Worm (Caenorhabditis elegans) whole organism, dauer: ENCODE measurements around the gene mcp-1.

Source experiments
- unc-62 ChIP-seq: sonication (generic microtip); optimal IDR thresholded peaks from 2 replicates; lab custom pipeline; 2017; ENCODE audit warnings: missing biosample characterization, missing genetic modification reagents, missing genetic modification characterization

mcp-1 gene

ce11 chrV:5961516-5961915 is at the start of gene mcp-1:
Gene mcp-1 (plus strand): TSS chrV:5961807.
- no peak for TF ChIP-seq unc-62 (GFP tag; lab: Kevin White, UChicago)

- TF ChIP-seq unc-62 (GFP tag; lab: Kevin White, UChicago), result no peak
These were observed 49.2 kb upstream of the mcp-1 start, which contains the start of gene C04E6.13 for ce11 chrV:5912426-5912825. Gene C04E6.13 (plus strand): TSS chrV:5912726.

- TF ChIP-seq unc-62 (GFP tag; lab: Kevin White, UChicago), result no peak
These were observed 44.7 kb upstream of the mcp-1 start for ce11 chrV:5916862-5917261.

ce11 chrV:5917707-5918106 is 43.9 kb upstream of the mcp-1 start, which contains the start of gene lrpr-1:
Gene lrpr-1 (minus strand): TSS chrV:5917891.
- TF ChIP-seq unc-62 (GFP tag; lab: Kevin White, UChicago), result no peak

ce11 chrV:5919887-5920286 is 41.7 kb upstream of the mcp-1 start, which contains the start of gene C04E6.12:
Gene C04E6.12 (minus strand): TSS chrV:5919987.
- TF ChIP-seq unc-62 (GFP tag; lab: Kevin White, UChicago), result no peak

- no peak for TF ChIP-seq unc-62 (GFP tag; lab: Kevin White, UChicago)
These were observed 39.8 kb upstream of the mcp-1 start for ce11 chrV:5921761-5922160.

- TF ChIP-seq unc-62 (GFP tag; lab: Kevin White, UChicago), result no peak
These were observed 39.4 kb upstream of the mcp-1 start, which contains the start of gene srsx-18 for ce11 chrV:5922236-5922635. Gene srsx-18 (plus strand): TSS chrV:5922536.

ce11 chrV:5927347-5927746 is 34.3 kb upstream of the mcp-1 start, which contains the start of gene srsx-17:
Gene srsx-17 (plus strand): TSS chrV:5927647.
- TF ChIP-seq unc-62 (GFP tag; lab: Kevin White, UChicago), result no peak

ce11 chrV:5928006-5928405 is 33.6 kb upstream of the mcp-1 start:
- no peak for TF ChIP-seq unc-62 (GFP tag; lab: Kevin White, UChicago)

ce11 chrV:5930588-5930987 is 31.0 kb upstream of the mcp-1 start, which contains the start of gene galt-1:
Gene galt-1 (plus strand): TSS chrV:5930905.
- no peak for TF ChIP-seq unc-62 (GFP tag; lab: Kevin White, UChicago)

- TF ChIP-seq unc-62 (GFP tag; lab: Kevin White, UChicago), result no peak
These were observed 24.9 kb upstream of the mcp-1 start, which contains the start of the genes M03F8.5 and M03F8.7 for ce11 chrV:5936691-5937090. Gene M03F8.5 (minus strand): TSS chrV:5936791. Gene M03F8.7 (plus strand): TSS chrV:5936939.

ce11 chrV:5939503-5940072 is 22.0 kb upstream of the mcp-1 start, which contains the start of gene syf-3:
Gene syf-3 (plus strand): TSS chrV:5940022.
- TF ChIP-seq unc-62 (GFP tag; lab: Kevin White, UChicago), result no peak

ce11 chrV:5943167-5943566 is 18.4 kb upstream of the mcp-1 start, which contains the start of gene pst-1:
Gene pst-1 (plus strand): TSS chrV:5943467.
- no peak for TF ChIP-seq unc-62 (GFP tag; lab: Kevin White, UChicago)

- no peak for TF ChIP-seq unc-62 (GFP tag; lab: Kevin White, UChicago)
These were observed 11.9 kb upstream of the mcp-1 start for ce11 chrV:5949674-5950149.

- TF ChIP-seq unc-62 (GFP tag; lab: Kevin White, UChicago), result no peak
These were observed 10.5 kb upstream of the mcp-1 start, which contains the start of gene M03F8.1 for ce11 chrV:5951133-5951532. Gene M03F8.1 (plus strand): TSS chrV:5951433.

ce11 chrV:5953086-5953485 is 8.5 kb upstream of the mcp-1 start:
- no peak for TF ChIP-seq unc-62 (GFP tag; lab: Kevin White, UChicago)

- TF ChIP-seq unc-62 (GFP tag; lab: Kevin White, UChicago), result no peak
These were observed 6.9 kb upstream of the mcp-1 start, which contains the start of gene M03F8.6 for ce11 chrV:5954747-5955146. Gene M03F8.6 (minus strand): TSS chrV:5954847.
